Worm (Caenorhabditis elegans) whole organism, L3 larva: ENCODE results near the gene vglu-3.

Experiments used
- R02D3.7 ChIP-seq: fragments of 150-350 bp; optimal IDR thresholded peaks from 2 replicates; lab custom pipeline; 2014; ENCODE audit warnings: missing biosample characterization, missing genetic modification characterization
- daf-12 ChIP-seq: fragments of 150-350 bp; optimal IDR thresholded peaks from 2 replicates; lab custom pipeline; 2014; ENCODE audit warnings: missing biosample characterization, missing genetic modification reagents, missing genetic modification characterization
- eor-1 ChIP-seq, 2 experiments: fragments of 150-350 bp; optimal IDR thresholded peaks; 2 replicates each; lab custom pipeline; 2014 to 2018; ENCODE audit warnings: missing biosample characterization in 2 of 2, missing genetic modification characterization in 2 of 2
- mdl-1 ChIP-seq: fragments of 150-350 bp; optimal IDR thresholded peaks from 2 replicates; lab custom pipeline; 2014; ENCODE audit warnings: missing biosample characterization, missing genetic modification characterization
- nhr-23 ChIP-seq: fragments of 150-350 bp; optimal IDR thresholded peaks from 2 replicates; lab custom pipeline; 2014; ENCODE audit warnings: missing biosample characterization, missing genetic modification reagents, missing genetic modification characterization
- nhr-77 ChIP-seq: fragments of 150-350 bp; optimal IDR thresholded peaks from 2 replicates; lab custom pipeline; 2014; ENCODE audit warnings: missing biosample characterization, missing genetic modification characterization
- snpc-4 ChIP-seq: fragments of 150-350 bp; optimal IDR thresholded peaks from 2 replicates; lab custom pipeline; 2014; ENCODE audit warnings: missing biosample characterization, missing genetic modification characterization
- zag-1 ChIP-seq: fragments of 150-350 bp; optimal IDR thresholded peaks from 2 replicates; lab custom pipeline; 2014; ENCODE audit warnings: missing biosample characterization, missing genetic modification characterization

ce11 chrIII:10339949-10340348 is 39.8 kb downstream of the vglu-3 start:
- TF ChIP-seq nhr-23 = no peak
- TF ChIP-seq zag-1 (tag; lab: Kevin White, UChicago) = no peak
- no peak for TF ChIP-seq eor-1 (tag; optimal IDR thresholded peaks at IDR 0.05; lab: Kevin White, UChicago)
- no peak for TF ChIP-seq mdl-1
- TF ChIP-seq nhr-77 (tag; lab: Kevin White, UChicago) = no peak
- TF ChIP-seq snpc-4 (tag; lab: Kevin White, UChicago) = no peak
- no peak for TF ChIP-seq daf-12
- TF ChIP-seq R02D3.7 = no peak
